Worm (Caenorhabditis elegans) whole organism, dauer: ENCODE results near the gene F15D4.4.

Source experiments
- unc-62 ChIP-seq: sonication (generic microtip); optimal IDR thresholded peaks from 2 replicates; lab custom pipeline; 2017; ENCODE audit warnings: missing biosample characterization, missing genetic modification reagents, missing genetic modification characterization

The F15D4.4 gene

ce11 chrII:13243021-13243420 is at the start of gene F15D4.4:
Gene F15D4.4, minus strand, starts transcription at chrII:13243121.
- TF ChIP-seq unc-62: no peak

DNA sequence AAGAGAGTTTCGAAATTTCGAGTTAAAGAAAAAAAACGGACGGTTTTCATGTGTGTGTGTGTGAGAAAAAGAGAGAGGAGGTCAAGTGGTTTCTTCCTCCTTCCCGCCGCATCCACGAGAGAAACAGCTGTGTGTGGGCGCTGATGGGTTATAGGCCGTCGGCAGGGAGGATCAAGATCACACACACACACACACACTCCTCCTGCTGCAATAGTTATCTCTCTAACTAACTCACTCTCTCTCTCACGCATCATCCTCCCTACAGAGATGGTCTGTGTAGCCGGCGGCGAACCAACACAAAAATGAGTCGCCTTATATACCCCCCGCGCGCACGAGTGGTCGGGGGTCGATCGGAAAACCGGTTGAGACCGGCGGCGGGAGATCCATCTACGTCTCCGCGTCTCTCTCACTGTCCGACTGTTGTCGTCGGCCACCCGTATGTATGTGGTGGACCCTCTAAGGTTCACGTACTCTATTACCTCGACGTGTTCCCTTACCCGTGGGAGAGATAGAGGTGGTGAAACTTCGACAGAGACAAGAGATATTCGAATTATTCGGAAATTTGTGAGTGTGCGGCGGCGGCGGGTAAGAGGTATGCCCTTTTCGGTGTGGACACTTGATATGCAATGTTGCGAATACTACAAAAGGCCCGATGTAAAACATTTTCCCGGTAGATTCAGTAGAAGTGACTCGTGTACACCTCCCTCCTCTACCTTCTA is 48.6 kb upstream of the F15D4.4 start:
- no peak for TF ChIP-seq unc-62

ce11 chrII:13290518-13291286 is 47.8 kb upstream of the F15D4.4 start:
- TF ChIP-seq unc-62: no peak

DNA sequence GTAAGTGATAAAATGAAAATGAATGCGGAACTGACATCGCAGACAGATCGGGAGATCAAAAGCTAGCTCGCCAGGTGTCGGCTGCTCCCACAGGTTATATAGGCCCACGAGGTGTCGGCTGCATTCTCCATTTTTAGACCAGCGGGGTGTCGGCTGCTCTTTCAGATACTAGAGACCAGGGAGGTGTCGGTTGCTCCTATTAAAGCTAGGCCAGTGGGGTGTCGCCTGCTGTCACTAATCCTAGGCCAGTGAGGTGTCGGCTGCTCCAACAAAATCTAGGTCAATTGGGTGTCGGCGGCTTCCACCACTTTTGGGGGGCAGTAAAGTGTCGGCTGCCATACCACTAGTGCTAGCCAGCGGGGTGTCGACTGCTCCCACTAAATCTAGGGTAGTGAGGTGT is 47.0 kb upstream of the F15D4.4 start:
- TF ChIP-seq unc-62: no peak

DNA sequence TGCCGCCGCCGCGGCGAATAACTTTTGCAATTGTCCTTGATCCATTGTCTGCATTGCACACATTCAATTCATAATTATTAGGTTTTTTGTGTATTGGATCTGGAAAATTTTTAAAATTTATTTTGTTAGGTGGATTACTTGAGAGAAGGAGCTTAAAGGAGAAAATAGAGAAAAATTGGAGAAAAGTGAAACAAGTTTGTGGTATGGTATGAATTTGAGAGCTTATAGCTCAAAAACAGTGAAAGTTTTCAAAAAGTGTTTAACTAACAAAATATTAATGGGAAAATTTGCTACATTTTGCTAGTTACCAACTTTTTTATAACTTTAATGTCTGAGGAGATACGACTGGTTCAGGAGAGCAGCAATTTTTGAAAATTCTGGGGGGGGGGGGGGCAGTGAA is 42.8 kb upstream of the F15D4.4 start, which contains the start of gene ztf-22:
TSS of gene ztf-22 (minus strand) at position 101 of the 400 bp plus-strand sequence.
- no peak for TF ChIP-seq unc-62

DNA sequence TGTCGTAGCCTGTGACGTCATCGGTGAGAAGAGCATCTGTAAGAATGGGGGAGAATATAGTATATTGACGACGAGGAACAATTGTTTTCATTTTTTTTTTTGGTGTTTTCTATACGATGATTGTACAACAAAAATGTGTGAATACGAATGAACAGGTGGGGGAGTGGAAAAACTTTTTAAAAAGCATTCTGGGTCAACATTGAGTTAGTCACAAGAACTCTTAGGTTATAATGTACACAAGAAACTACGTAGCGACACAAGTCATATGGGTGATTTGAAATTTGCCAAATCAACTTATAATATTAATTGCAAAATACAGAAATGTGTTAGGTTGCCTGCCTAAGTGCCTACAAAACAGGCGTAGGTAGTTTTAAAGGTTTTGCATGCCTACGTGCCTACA is 41.2 kb upstream of the F15D4.4 start:
- TF ChIP-seq unc-62: no peak

DNA sequence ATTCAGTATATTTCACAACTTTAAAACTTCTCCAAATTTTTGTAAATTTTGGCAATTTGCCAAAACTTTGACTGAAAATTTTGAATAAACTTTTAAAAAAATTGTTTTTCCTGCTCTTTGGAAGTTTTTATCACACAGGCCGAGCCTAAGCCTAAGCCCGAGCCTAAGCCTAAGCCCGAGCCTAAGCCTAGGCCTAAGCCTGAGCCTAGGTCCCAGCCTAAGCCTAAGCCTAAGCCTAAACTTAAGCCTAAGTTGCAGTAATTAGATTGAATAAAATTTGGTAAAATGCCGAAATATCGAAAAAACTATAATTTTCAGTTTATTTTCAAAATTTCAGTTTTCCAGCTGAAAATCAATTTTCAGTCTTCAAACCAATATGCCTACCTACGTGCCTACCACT is 40.6 kb upstream of the F15D4.4 start:
- no peak for TF ChIP-seq unc-62

- no peak for TF ChIP-seq unc-62
Measured at ce11 chrII:13282566-13282965, 39.6 kb upstream of the F15D4.4 start.

DNA sequence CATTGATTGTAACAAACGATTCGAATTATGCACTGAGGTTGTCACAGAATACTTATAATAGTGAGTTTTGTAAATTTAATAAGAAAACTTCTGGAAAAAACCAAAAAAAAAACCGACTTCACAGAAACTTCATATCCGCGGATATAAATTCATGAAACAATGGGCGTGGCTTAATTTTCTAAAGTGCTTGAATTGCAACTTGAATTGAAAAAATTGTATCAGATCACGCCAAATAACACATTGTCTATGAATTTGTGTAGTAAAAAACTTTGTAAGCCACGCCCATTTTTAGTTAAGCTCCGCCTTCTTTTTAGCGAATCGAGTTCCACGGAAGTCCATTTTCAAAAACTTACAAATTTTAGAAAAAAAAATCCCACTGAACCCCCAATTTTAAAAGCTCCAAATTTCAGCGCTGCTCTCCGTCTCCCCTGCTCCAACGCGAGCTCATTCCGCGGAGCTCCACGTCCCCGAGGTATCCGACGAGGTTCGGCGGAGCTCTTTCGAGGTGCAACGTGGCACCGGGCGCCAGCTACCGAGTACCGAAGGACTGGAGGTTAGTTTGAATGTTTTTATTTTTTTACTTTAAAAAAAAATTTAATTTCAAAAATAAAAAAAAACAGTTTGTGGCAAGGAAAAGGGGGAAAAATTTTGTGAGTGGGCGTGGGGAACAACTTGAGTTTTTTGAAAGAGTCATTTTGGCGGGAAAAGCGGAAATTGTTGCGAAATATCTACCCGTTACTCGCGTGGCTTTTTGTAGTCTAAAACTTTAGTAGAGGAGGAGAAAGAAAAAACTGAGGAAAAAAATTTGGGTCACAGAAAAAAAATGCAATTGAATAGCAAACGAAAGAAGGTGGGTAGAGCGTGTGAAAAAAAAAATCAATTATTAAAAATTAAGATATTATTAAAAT is 36.5 kb upstream of the F15D4.4 start:
- TF ChIP-seq unc-62: no peak

DNA sequence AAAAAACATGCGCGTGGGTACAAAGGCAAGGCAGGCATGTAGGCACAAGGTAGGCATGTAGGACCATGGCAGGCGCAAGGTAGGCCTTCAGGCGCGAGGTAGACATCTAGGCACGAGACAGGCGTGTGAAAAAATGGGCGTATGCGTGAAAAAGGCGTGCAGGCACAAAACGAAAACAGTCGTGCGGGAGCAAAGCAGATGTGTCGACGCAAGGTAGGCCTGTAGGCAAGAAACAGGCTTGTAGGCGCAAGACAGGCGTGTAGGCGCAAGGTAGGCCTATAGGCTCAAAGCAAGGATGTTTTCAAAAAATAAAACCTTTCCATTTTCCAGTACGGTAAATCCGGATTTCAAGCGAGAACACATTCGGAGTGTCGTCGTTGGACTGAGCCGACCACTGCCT is 35.8 kb upstream of the F15D4.4 start:
- TF ChIP-seq unc-62: no peak

- no peak for TF ChIP-seq unc-62
Measured at ce11 chrII:13278214-13278613, 35.3 kb upstream of the F15D4.4 start.

DNA sequence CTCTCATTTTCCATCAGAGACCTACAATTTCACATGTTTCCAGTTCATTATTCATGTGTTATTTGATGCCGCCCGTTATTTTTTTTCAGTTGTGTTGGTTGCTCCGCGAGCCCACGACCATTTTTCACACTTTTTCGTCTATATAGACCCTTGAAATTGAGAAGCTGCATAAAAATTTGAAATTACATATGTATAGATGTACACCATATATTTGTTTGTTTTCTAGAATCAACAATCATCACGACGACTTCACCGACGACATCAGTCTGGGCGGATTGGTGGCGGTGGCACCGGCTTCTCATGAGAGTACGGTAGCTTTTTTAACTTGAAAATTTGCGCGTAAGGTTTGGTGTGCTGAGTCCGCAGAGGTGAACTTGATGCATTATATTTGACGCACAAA is 27.9 kb upstream of the F15D4.4 start, which contains the start of gene Y48C3A.5:
TSS of gene Y48C3A.5 (plus strand) at position 301 of the 400 bp plus-strand sequence.
- TF ChIP-seq unc-62: no peak

- no peak for TF ChIP-seq unc-62
Measured at ce11 chrII:13267305-13267704, 24.4 kb upstream of the F15D4.4 start.

ce11 chrII:13260540-13260939 is 17.6 kb upstream of the F15D4.4 start:
- TF ChIP-seq unc-62: no peak

DNA sequence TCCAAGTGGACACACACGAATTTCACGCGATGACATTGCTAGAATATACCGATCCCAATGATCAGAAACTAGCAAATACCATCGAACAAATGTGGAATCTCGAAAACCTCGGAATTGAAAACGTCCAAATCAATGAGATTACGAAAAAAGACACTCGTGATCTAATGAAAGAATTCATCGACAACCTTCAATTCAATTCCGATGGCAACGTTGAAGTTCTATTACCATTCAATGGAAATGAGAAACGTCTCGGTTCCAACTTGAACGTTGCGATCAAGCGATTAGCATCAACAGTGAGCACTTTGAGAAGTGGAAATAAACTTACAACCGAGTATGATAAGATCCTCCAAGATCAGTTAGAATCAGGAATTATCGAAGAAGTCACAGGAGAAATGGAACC is 12.4 kb upstream of the F15D4.4 start:
- no peak for TF ChIP-seq unc-62

DNA sequence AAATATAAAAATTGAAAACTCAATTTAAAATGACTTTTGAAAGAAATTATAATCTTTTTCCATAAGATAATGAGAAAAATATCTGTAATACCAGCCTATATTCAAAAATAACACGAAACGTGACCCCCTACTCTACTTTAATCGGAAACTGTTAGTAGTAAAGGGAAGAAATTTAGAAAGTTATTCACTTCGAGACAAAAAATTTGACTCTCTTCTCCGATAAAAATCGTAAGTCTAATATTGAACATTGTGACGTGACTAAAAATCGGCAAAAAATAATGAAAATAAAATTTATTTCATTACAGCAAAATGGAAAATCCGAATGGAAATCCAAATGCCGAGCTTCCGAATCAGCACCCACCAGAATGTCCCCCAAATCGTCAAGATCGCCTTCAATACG is 6.0 kb upstream of the F15D4.4 start, which contains the start of gene F15D4.6:
TSS of gene F15D4.6 (plus strand) at position 301 of the 400 bp plus-strand sequence.
- TF ChIP-seq unc-62: no peak

ce11 chrII:13245076-13245475 is 2.2 kb upstream of the F15D4.4 start, which contains the start of gene F15D4.5:
Gene F15D4.5, plus strand, starts transcription at chrII:13245376.
- no peak for TF ChIP-seq unc-62
